Worm (Caenorhabditis elegans): ENCODE results near the gene hum-10.
A peak's percentile ranks its signal among the peaks of the same experiment; 100 is the strongest.

Gene hum-10

DNA sequence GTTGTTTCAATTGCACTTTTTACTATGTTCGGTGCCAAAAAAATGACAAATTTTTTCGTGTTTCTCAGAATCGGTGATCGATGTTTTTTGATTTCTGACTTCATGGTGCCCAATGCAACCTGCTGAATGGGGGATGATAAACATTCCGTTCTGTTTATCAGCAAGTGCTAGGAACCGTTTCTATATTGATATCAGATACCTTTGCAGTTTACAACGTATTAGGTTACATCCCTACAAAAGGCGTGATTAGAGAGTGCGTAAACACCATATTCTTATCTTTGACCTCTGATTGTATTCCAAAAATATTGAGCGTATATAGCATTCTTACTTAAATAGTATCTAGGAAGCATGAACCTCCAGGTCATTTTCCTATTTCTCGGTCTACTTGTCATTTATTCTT is 49.3 kb downstream of the hum-10 start, which contains the start of gene aman-1:
Gene aman-1 (plus strand): TSS at position 344 of the 400 bp plus-strand sequence.
- no peak for TF ChIP-seq ceh-24 (tag; optimal IDR thresholded peaks at IDR 0.05)
- peak; percentile 94 for TF ChIP-seq elt-2 (tag; optimal IDR thresholded peaks at IDR 0.05)

Data from whole organism, late embryonic.